Fruit fly (Drosophila melanogaster) whole organism, wandering third instar larva: ENCODE measurements around the gene CG10859.

Experiments
- CG32264 ChIP-seq: fragments of 200-800 bp; sonication (Bioruptor generic); optimal IDR thresholded peaks from 2 replicates; lab custom pipeline; 2016; ENCODE audit warnings: missing biosample characterization, missing genetic modification characterization
- CrebA ChIP-seq: fragments of 200-800 bp; sonication (Bioruptor generic); optimal IDR thresholded peaks from 2 replicates; lab custom pipeline; 2016; ENCODE audit warnings: missing biosample characterization, mild to moderate bottlenecking, missing genetic modification characterization, borderline replicate concordance
- Dif ChIP-seq: fragments of 200-275, 200-300 bp; sonication (Bioruptor generic); optimal IDR thresholded peaks from 2 replicates; lab custom pipeline; 2018; ENCODE audit warnings: missing biosample characterization, missing genetic modification characterization; ENCODE audit not compliant: partially characterized antibody
- Hnf4 ChIP-seq: fragments of 200-800 bp; sonication (Bioruptor generic); optimal IDR thresholded peaks from 2 replicates; lab custom pipeline; 2016; ENCODE audit warnings: missing biosample characterization, mild to moderate bottlenecking, missing genetic modification characterization
- Hr78 ChIP-seq: fragments of >200 bp; optimal IDR thresholded peaks from 2 replicates; lab custom pipeline; 2017; ENCODE audit warnings: missing biosample characterization, missing genetic modification characterization
- Myc ChIP-seq: fragments of >200 bp; optimal IDR thresholded peaks from 2 replicates; lab custom pipeline; 2017
- brk ChIP-seq: fragments of 200-800 bp; sonication (Bioruptor generic); optimal IDR thresholded peaks from 2 replicates; lab custom pipeline; 2016; ENCODE audit warnings: missing biosample characterization, mild to moderate bottlenecking, missing genetic modification characterization
- dsf ChIP-seq: sonication (Bioruptor generic); optimal IDR thresholded peaks from 2 replicates; lab custom pipeline; 2016; ENCODE audit warnings: missing biosample characterization, missing genetic modification characterization, borderline replicate concordance
- ey ChIP-seq: fragments of 200-800 bp; sonication (Bioruptor generic); optimal IDR thresholded peaks from 2 replicates; lab custom pipeline; 2016; ENCODE audit warnings: missing biosample characterization, missing genetic modification characterization
- h ChIP-seq: fragments of 200-800 bp; sonication (Bioruptor generic); optimal IDR thresholded peaks from 3 replicates; lab custom pipeline; 2016; ENCODE audit warnings: missing biosample characterization, mild to moderate bottlenecking, missing genetic modification characterization
- psq ChIP-seq: fragments of 200-800 bp; sonication (Bioruptor generic); optimal IDR thresholded peaks from 3 replicates; lab custom pipeline; 2017; ENCODE audit warnings: missing biosample characterization, mild to moderate bottlenecking, missing genetic modification characterization, moderate library complexity

DNA sequence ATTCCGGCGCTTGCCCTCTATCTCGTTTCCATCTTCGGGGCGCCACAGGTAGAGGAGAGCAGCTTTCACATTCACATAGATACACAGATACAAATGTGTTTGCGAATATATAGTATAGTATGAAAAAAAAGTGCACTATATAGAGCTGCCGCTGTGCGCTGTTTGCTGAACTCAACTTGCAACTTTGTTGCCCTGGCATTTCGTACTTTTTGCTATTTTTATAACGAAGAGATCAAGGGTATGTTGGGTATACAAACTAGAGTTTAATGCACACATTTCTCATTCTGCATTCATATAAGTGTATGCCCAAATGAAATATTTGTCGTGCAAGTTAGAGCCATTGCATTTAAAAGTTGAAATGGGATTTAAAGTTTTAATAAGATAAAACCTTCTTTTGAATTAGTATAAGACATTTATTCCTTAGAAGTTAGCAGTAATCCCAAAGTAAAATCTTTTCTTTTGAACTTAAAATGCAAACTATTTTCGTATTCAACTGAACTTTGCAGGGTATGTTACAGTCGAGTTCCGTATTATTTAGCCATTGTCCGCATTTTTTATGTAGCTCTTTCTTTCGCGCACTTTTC is 32.5 kb upstream of the CG10859 start:
- no peak for TF ChIP-seq Hnf4 (GFP tag; lab: Kevin White, UChicago)
- TF ChIP-seq dsf: no peak
- no peak for TF ChIP-seq Hr78
- no peak for TF ChIP-seq psq (GFP tag; lab: Kevin White, UChicago)
- no peak for TF ChIP-seq brk (GFP tag; lab: Kevin White, UChicago)
- TF ChIP-seq h (GFP tag; lab: Kevin White, UChicago): no peak
- no peak for TF ChIP-seq Dif
- TF ChIP-seq CrebA (GFP tag; lab: Kevin White, UChicago): no peak
- TF ChIP-seq ey: no peak
- TF ChIP-seq Myc (lab: Kevin White, UChicago): no peak
- TF ChIP-seq CG32264 (GFP tag; lab: Kevin White, UChicago): no peak
